Fruit fly (Drosophila melanogaster) whole organism, embryonic: ENCODE data around the gene CG17470.

Experiments used
- B-H1 ChIP-seq: fragments of 200-800 bp; sonication (Bioruptor generic); IDR thresholded peaks from 3 replicates; pipeline ENCODE4 v1.3.6; 2022; ENCODE audit warnings: missing biosample characterization, missing genetic modification characterization
- CG10321 ChIP-seq: fragments of 200-800 bp; sonication (Bioruptor generic); IDR thresholded peaks from 2 replicates; pipeline ENCODE4 v1.3.6; 2022; ENCODE audit warnings: missing biosample characterization, missing genetic modification characterization
- CG10654 ChIP-seq: fragments of 200-800 bp; sonication (Bioruptor generic); optimal IDR thresholded peaks from 2 replicates; lab custom pipeline; 2016; ENCODE audit warnings: missing biosample characterization, missing genetic modification characterization
- CG11093 ChIP-seq: fragments of 200-800 bp; sonication (Bioruptor generic); IDR thresholded peaks from 3 replicates; pipeline ENCODE4 v1.3.6; 2022; ENCODE audit warnings: missing biosample characterization, missing genetic modification characterization
- CG12219 ChIP-seq: fragments of 200-800 bp; sonication (Bioruptor generic); optimal IDR thresholded peaks from 3 replicates; lab custom pipeline; 2018; ENCODE audit warnings: missing biosample characterization, mild to moderate bottlenecking, missing genetic modification characterization
- CG1233 ChIP-seq: fragments of 200-800 bp; sonication (Bioruptor generic); optimal IDR thresholded peaks from 4 replicates; lab custom pipeline; 2018; ENCODE audit warnings: missing biosample characterization, mild to moderate bottlenecking, missing genetic modification characterization
- CG12391 ChIP-seq: fragments of 200-800 bp; sonication (Bioruptor generic); optimal IDR thresholded peaks from 3 replicates; lab custom pipeline; 2018; ENCODE audit warnings: missing biosample characterization, mild to moderate bottlenecking, missing genetic modification characterization, moderate library complexity
- CG12744 ChIP-seq: fragments of 200-800 bp; sonication (Bioruptor generic); optimal IDR thresholded peaks from 2 replicates; lab custom pipeline; 2016; ENCODE audit warnings: missing biosample characterization, missing genetic modification characterization
- CG13123 ChIP-seq: fragments of 200-800 bp; sonication (Bioruptor generic); optimal IDR thresholded peaks from 2 replicates; lab custom pipeline; 2016; ENCODE audit warnings: missing biosample characterization, missing genetic modification characterization
- CG13296 ChIP-seq: fragments of 200-800 bp; sonication (Bioruptor generic); optimal IDR thresholded peaks from 3 replicates; lab custom pipeline; 2018; ENCODE audit warnings: missing biosample characterization, mild to moderate bottlenecking, missing genetic modification characterization
- CG17186 ChIP-seq: fragments of 200-800 bp; sonication (Bioruptor generic); optimal IDR thresholded peaks from 3 replicates; lab custom pipeline; 2017; ENCODE audit warnings: missing biosample characterization, missing genetic modification reagents, missing genetic modification characterization
- CG18262 ChIP-seq: fragments of 200-800 bp; optimal IDR thresholded peaks from 3 replicates; lab custom pipeline; 2019; ENCODE audit warnings: missing biosample characterization, mild to moderate bottlenecking, missing genetic modification characterization, moderate library complexity
- CG2120 ChIP-seq: fragments of 200-800 bp; sonication (Bioruptor generic); optimal IDR thresholded peaks from 3 replicates; lab custom pipeline; 2016; ENCODE audit warnings: missing biosample characterization, missing genetic modification characterization
- CG3163 ChIP-seq: fragments of 200-800 bp; sonication (Bioruptor generic); optimal IDR thresholded peaks from 3 replicates; lab custom pipeline; 2016; ENCODE audit warnings: missing biosample characterization, missing genetic modification characterization
- CG33557 ChIP-seq: fragments of 200-800 bp; sonication (Bioruptor generic); optimal IDR thresholded peaks from 2 replicates; lab custom pipeline; 2019; ENCODE audit warnings: missing biosample characterization, mild to moderate bottlenecking, missing genetic modification characterization, moderate library complexity
- CG6689 ChIP-seq: fragments of 200-800 bp; sonication (Bioruptor generic); IDR thresholded peaks from 2 replicates; pipeline ENCODE4 v1.3.6; 2022; ENCODE audit warnings: missing biosample characterization, missing genetic modification characterization
- CG9215 ChIP-seq: fragments of 200-800 bp; sonication (Bioruptor generic); IDR thresholded peaks from 2 replicates; pipeline ENCODE4 v1.3.6; 2022; ENCODE audit warnings: missing biosample characterization, missing genetic modification characterization
- CG9876 ChIP-seq: fragments of 200-800 bp; sonication (Bioruptor generic); optimal IDR thresholded peaks from 2 replicates; lab custom pipeline; 2016; ENCODE audit warnings: missing biosample characterization, missing genetic modification characterization
- CHES-1-like ChIP-seq: fragments of 200-800 bp; sonication (Bioruptor generic); optimal IDR thresholded peaks from 2 replicates; lab custom pipeline; 2016; ENCODE audit warnings: missing biosample characterization, missing genetic modification characterization
- Camta ChIP-seq: fragments of 200-800 bp; sonication (Bioruptor generic); optimal IDR thresholded peaks from 2 replicates; lab custom pipeline; 2016; ENCODE audit warnings: missing biosample characterization, missing genetic modification characterization
- D ChIP-seq, 2 experiments: fragments of 200-800 bp in 1 of 2; fragments of >200 bp in 1 of 2; sonication (Bioruptor generic) in 1 of 2; optimal IDR thresholded peaks; 2 replicates in 1 of 2; 3 replicates in 1 of 2; lab custom pipeline; 2017; ENCODE audit warnings: mild to moderate bottlenecking in 1 of 2, missing biosample characterization in 1 of 2, missing genetic modification characterization in 1 of 2, missing genetic modification reagents in 1 of 2
- Dbx ChIP-seq: fragments of 200-800 bp; sonication (Bioruptor generic); IDR thresholded peaks from 3 replicates; pipeline ENCODE4 v1.3.6; 2022; ENCODE audit warnings: missing biosample characterization, missing genetic modification characterization
- Dek ChIP-seq: fragments of 200-800 bp; sonication (Bioruptor generic); optimal IDR thresholded peaks from 3 replicates; lab custom pipeline; 2019; ENCODE audit warnings: missing biosample characterization, mild to moderate bottlenecking, missing genetic modification characterization, moderate library complexity
- Doc2 ChIP-seq: fragments of 200-800 bp; sonication (Bioruptor generic); IDR thresholded peaks from 2 replicates; pipeline ENCODE4 v1.3.6; 2022; ENCODE audit warnings: missing biosample characterization, missing genetic modification characterization
- GATAe ChIP-seq: fragments of 200-800 bp; sonication (Bioruptor generic); conservative IDR thresholded peaks from 2 replicates; pipeline ENCODE4 v1.3.6; 2022; ENCODE audit warnings: missing biosample characterization, missing genetic modification characterization
- HLH54F ChIP-seq: fragments of 200-800 bp; sonication (Bioruptor generic); optimal IDR thresholded peaks from 3 replicates; lab custom pipeline; 2016; ENCODE audit warnings: missing biosample characterization, missing genetic modification characterization
- Hand ChIP-seq: fragments of 200-800 bp; sonication (Bioruptor generic); optimal IDR thresholded peaks from 2 replicates; lab custom pipeline; 2017; ENCODE audit warnings: mild to moderate bottlenecking, missing biosample characterization, missing genetic modification reagents, missing genetic modification characterization
- MTF-1 ChIP-seq: fragments of 200-800 bp; sonication (Bioruptor generic); optimal IDR thresholded peaks from 2 replicates; lab custom pipeline; 2018; ENCODE audit warnings: missing biosample characterization, mild to moderate bottlenecking, missing genetic modification characterization, borderline replicate concordance
- Oaz ChIP-seq: fragments of 200-800 bp; sonication (Bioruptor generic); IDR thresholded peaks from 2 replicates; pipeline ENCODE4 v1.3.6; 2022; ENCODE audit warnings: missing biosample characterization, missing genetic modification characterization
- Poxn ChIP-seq: fragments of 200-800 bp; sonication (Bioruptor generic); IDR thresholded peaks from 2 replicates; pipeline ENCODE4 v1.3.6; 2022; ENCODE audit warnings: missing biosample characterization, missing genetic modification characterization
- Sox100B ChIP-seq: fragments of 200-800 bp; sonication (Bioruptor generic); optimal IDR thresholded peaks from 3 replicates; lab custom pipeline; 2018; ENCODE audit warnings: missing biosample characterization, mild to moderate bottlenecking, missing genetic modification characterization
- Sox102F ChIP-seq: fragments of 200-800 bp; sonication (Bioruptor generic); optimal IDR thresholded peaks from 2 replicates; lab custom pipeline; 2018; ENCODE audit warnings: missing biosample characterization, mild to moderate bottlenecking, missing genetic modification characterization, moderate library complexity
- Sry-β ChIP-seq: fragments of 200-800 bp; sonication (Bioruptor generic); optimal IDR thresholded peaks from 2 replicates; lab custom pipeline; 2018; ENCODE audit warnings: missing biosample characterization, mild to moderate bottlenecking, missing genetic modification characterization, moderate library complexity
- Usf ChIP-seq: fragments of 200-800 bp; sonication (Bioruptor generic); optimal IDR thresholded peaks from 2 replicates; lab custom pipeline; 2017; ENCODE audit warnings: missing genotype, missing biosample characterization, missing genetic modification characterization
- abd-A ChIP-seq: fragments of 200-800 bp; sonication (Bioruptor generic); optimal IDR thresholded peaks from 3 replicates; lab custom pipeline; 2019; ENCODE audit warnings: missing biosample characterization, mild to moderate bottlenecking, missing genetic modification characterization, moderate library complexity
- cad ChIP-seq: fragments of >200 bp; optimal IDR thresholded peaks from 2 replicates; lab custom pipeline; 2017; ENCODE audit warnings: missing biosample characterization, missing genetic modification characterization
- chif ChIP-seq, 2 experiments: fragments of 200-800 bp; sonication (Bioruptor generic); optimal IDR thresholded peaks; 3 replicates each; lab custom pipeline; 2016; ENCODE audit warnings: missing biosample characterization in 2 of 2, missing genetic modification characterization in 2 of 2
- dysf ChIP-seq: fragments of 200-800 bp; sonication (Bioruptor generic); IDR thresholded peaks from 3 replicates; pipeline ENCODE4 v1.3.6; 2022; ENCODE audit warnings: missing biosample characterization, missing genetic modification characterization
- emc ChIP-seq: fragments of 200-800 bp; sonication (Bioruptor generic); optimal IDR thresholded peaks from 2 replicates; lab custom pipeline; 2016; ENCODE audit warnings: missing biosample characterization, missing genetic modification characterization
- eve ChIP-seq, 2 experiments: fragments of >200 bp; optimal IDR thresholded peaks; 2 replicates each; lab custom pipeline; 2017; ENCODE audit warnings: missing biosample characterization in 2 of 2, missing genetic modification characterization in 2 of 2
- gcm2 ChIP-seq: fragments of 200-800 bp; sonication (Bioruptor generic); optimal IDR thresholded peaks from 2 replicates; lab custom pipeline; 2016; ENCODE audit warnings: missing biosample characterization, missing genetic modification characterization
- grau ChIP-seq: fragments of 200-800 bp; optimal IDR thresholded peaks from 3 replicates; lab custom pipeline; 2019; ENCODE audit warnings: missing biosample characterization, mild to moderate bottlenecking, missing genetic modification characterization, moderate library complexity
- ind ChIP-seq: fragments of 200-800 bp; sonication (Bioruptor generic); optimal IDR thresholded peaks from 3 replicates; lab custom pipeline; 2016; ENCODE audit warnings: missing biosample characterization, missing genetic modification characterization
- jumu ChIP-seq: fragments of 200-800 bp; sonication (Bioruptor generic); optimal IDR thresholded peaks from 3 replicates; lab custom pipeline; 2016; ENCODE audit warnings: missing biosample characterization, missing genetic modification characterization
- mam ChIP-seq: fragments of 200-800 bp; sonication (Bioruptor generic); optimal IDR thresholded peaks from 3 replicates; lab custom pipeline; 2016; ENCODE audit warnings: missing biosample characterization, missing genetic modification characterization
- nau ChIP-seq: fragments of 200-800 bp; sonication (Bioruptor generic); optimal IDR thresholded peaks from 3 replicates; lab custom pipeline; 2017; ENCODE audit warnings: missing biosample characterization, mild to moderate bottlenecking, missing genetic modification characterization, missing genetic modification reagents
- nmo ChIP-seq: fragments of 200-800 bp; sonication (Bioruptor generic); optimal IDR thresholded peaks from 2 replicates; lab custom pipeline; 2018; ENCODE audit warnings: missing biosample characterization, mild to moderate bottlenecking, missing genetic modification characterization, moderate library complexity
- shn ChIP-seq: fragments of 200-800 bp; sonication (Bioruptor generic); optimal IDR thresholded peaks from 3 replicates; lab custom pipeline; 2016; ENCODE audit warnings: missing biosample characterization, missing genetic modification characterization
- sqz ChIP-seq: fragments of 200-800 bp; sonication (Bioruptor generic); optimal IDR thresholded peaks from 3 replicates; lab custom pipeline; 2018; ENCODE audit warnings: missing biosample characterization, mild to moderate bottlenecking, missing genetic modification characterization
- tll ChIP-seq, 2 experiments: fragments of 200-800 bp in 1 of 2; fragments of >200 bp in 1 of 2; sonication (Bioruptor generic) in 1 of 2; optimal IDR thresholded peaks; 2 replicates each; lab custom pipeline; 2017 to 2019; ENCODE audit warnings: missing biosample characterization in 2 of 2, missing genetic modification characterization in 2 of 2, mild to moderate bottlenecking in 1 of 2, moderate library complexity in 1 of 2
- z ChIP-seq: fragments of 200-800 bp; sonication (Bioruptor generic); IDR thresholded peaks from 3 replicates; pipeline ENCODE4 v1.3.6; 2022; ENCODE audit warnings: missing biosample characterization, missing genetic modification characterization

CG17470 gene

dm6 chr2L:20656110-20656509, 13.1 kb upstream of the CG17470 start, which contains the start of the genes brun and CG2614 (continued):
- no peak for TF ChIP-seq CG10321
- no peak for TF ChIP-seq Usf (GFP tag; lab: Kevin White, UChicago)
- no peak for TF ChIP-seq Doc2 (GFP tag; lab: Robert Waterston, UW)
- peak; percentile 32 for TF ChIP-seq Sry-β (GFP tag; lab: Kevin White, UChicago)
- TF ChIP-seq CG12744 (GFP tag; lab: Kevin White, UChicago): peak; percentile 18
- peak; percentile 54 for TF ChIP-seq emc
- TF ChIP-seq CG2120 (GFP tag; lab: Kevin White, UChicago): peak; percentile 89
- TF ChIP-seq Hand (GFP tag; lab: Kevin White, UChicago): no peak
- no peak for TF ChIP-seq D (optimal IDR thresholded peaks at IDR 0.05; lab: Kevin White, UChicago)
- no peak for TF ChIP-seq D (GFP tag; optimal IDR thresholded peaks at IDR 0.05; lab: Kevin White, UChicago)
- peak; percentile 15 for TF ChIP-seq CG33557 (GFP tag; lab: Kevin White, UChicago)
- TF ChIP-seq gcm2 (GFP tag; lab: Kevin White, UChicago): peak; percentile 32
- TF ChIP-seq CG1233: no peak
- TF ChIP-seq CG13123 (GFP tag; lab: Kevin White, UChicago): peak; percentile 59
- TF ChIP-seq Dbx: peak; percentile 86
- TF ChIP-seq chif (GFP tag; optimal IDR thresholded peaks at IDR 0.05; lab: Kevin White, UChicago): peak; percentile 23 to 72
- TF ChIP-seq CG10654 (GFP tag; lab: Kevin White, UChicago): peak; percentile 53
- peak; percentile 74 for TF ChIP-seq CHES-1-like (GFP tag; lab: Kevin White, UChicago)
- no peak for TF ChIP-seq CG13296
- TF ChIP-seq z (GFP tag; lab: Robert Waterston, UW): no peak
- peak; percentile 82 for TF ChIP-seq jumu
- TF ChIP-seq CG6689 (GFP tag; lab: Robert Waterston, UW): peak; percentile 80
- peak; percentile 13; the same call in 1 of the 2 replicates for TF ChIP-seq Poxn (GFP tag; lab: Robert Waterston, UW)
- peak; percentile 55; the same call in 1 of the 2 replicates for TF ChIP-seq GATAe (GFP tag; lab: Robert Waterston, UW)
- TF ChIP-seq CG12391: peak; percentile 82
- peak; percentile 62 for TF ChIP-seq CG9876
- peak; percentile 97 for TF ChIP-seq CG9215 (GFP tag; lab: Robert Waterston, UW)
- no peak for TF ChIP-seq nau (GFP tag; lab: Kevin White, UChicago)
- TF ChIP-seq sqz (GFP tag; lab: Kevin White, UChicago): no peak
- TF ChIP-seq MTF-1: no peak
- peak; percentile 26; the same call in 1 of the 3 replicates for TF ChIP-seq CG11093
- TF ChIP-seq CG18262 (tag; lab: Kevin White, UChicago): no peak
- peak; percentile 82 for TF ChIP-seq mam
- TF ChIP-seq grau (tag; lab: Kevin White, UChicago): peak; percentile 63
- no peak for TF ChIP-seq Oaz (GFP tag; lab: Robert Waterston, UW)
- TF ChIP-seq ind (GFP tag; lab: Kevin White, UChicago): peak; percentile 75
- no peak for TF ChIP-seq Sox100B (GFP tag; lab: Kevin White, UChicago)
- no peak for TF ChIP-seq Dek (tag; lab: Kevin White, UChicago)
- peak; percentile 63 for TF ChIP-seq B-H1 (GFP tag; lab: Robert Waterston, UW)
- peak; percentile 59 for TF ChIP-seq shn (GFP tag; lab: Kevin White, UChicago)
- no peak for TF ChIP-seq tll (GFP tag; optimal IDR thresholded peaks at IDR 0.05; lab: Kevin White, UChicago)
- TF ChIP-seq CG3163 (GFP tag; lab: Kevin White, UChicago): peak; percentile 24
- peak; percentile 78 for TF ChIP-seq dysf (GFP tag; lab: Robert Waterston, UW)
- TF ChIP-seq abd-A: no peak
- no peak for TF ChIP-seq Sox102F (GFP tag; lab: Kevin White, UChicago)
- peak; percentile 68 for TF ChIP-seq Camta (GFP tag; lab: Kevin White, UChicago)
- no peak for TF ChIP-seq cad (GFP tag; lab: Kevin White, UChicago)
- no peak for TF ChIP-seq CG12219 (GFP tag; lab: Kevin White, UChicago)
- TF ChIP-seq CG17186 (GFP tag; lab: Kevin White, UChicago): peak; percentile 70
- TF ChIP-seq eve (GFP tag; optimal IDR thresholded peaks at IDR 0.05; lab: Kevin White, UChicago): no peak
- peak; percentile 75 for TF ChIP-seq HLH54F (GFP tag; lab: Kevin White, UChicago)
- peak; percentile 83 for TF ChIP-seq nmo (GFP tag; lab: Kevin White, UChicago)
